Fruit fly (Drosophila melanogaster): Measurements from ENCODE around the gene narya.

The narya gene

dm6 chrX:19521753-19522383, 47.0 kb downstream of the narya start, which contains the start of the genes Idh3a and CoRest (continued):
- TF ChIP-seq Myb (GFP tag; optimal IDR thresholded peaks at IDR 0.05) (peak; percentile 76), CG10543 (GFP tag; optimal IDR thresholded peaks at IDR 0.05) (peak; percentile 31), tio (GFP tag; optimal IDR thresholded peaks at IDR 0.05) (no peak), cato (GFP tag; optimal IDR thresholded peaks at IDR 0.05; ENCODE audit: borderline replicate concordance) (no peak), vfl (GFP tag; optimal IDR thresholded peaks at IDR 0.05) (no peak), Tbp (GFP tag; optimal IDR thresholded peaks at IDR 0.05) (no peak), chinmo (GFP tag; IDR thresholded peaks at IDR 0.05; ENCODE audit: partially characterized antibody) (0 out of 4 replicates have a peak, but pooled peaks have one; percentile 48), sens (GFP tag) (peak; percentile 47), CG14710 (tag; optimal IDR thresholded peaks at IDR 0.05) (peak; percentile 63), Hr39 (optimal IDR thresholded peaks at IDR 0.05) (no peak), Hmr (GFP tag; optimal IDR thresholded peaks at IDR 0.05) (no peak), Nf-YC (tag; optimal IDR thresholded peaks at IDR 0.05) (peak; percentile 2), Dll (GFP tag; IDR thresholded peaks at IDR 0.05; ENCODE audit: partially characterized antibody) (peak; percentile 77), CG14667 (GFP tag; IDR thresholded peaks at IDR 0.05) (no peak), CkIIα-i1 (GFP tag; IDR thresholded peaks at IDR 0.05) (no peak), sna (GFP tag; IDR thresholded peaks at IDR 0.05; ENCODE audit: partially characterized antibody) (peak; percentile 37; the same call in 1 of the 2 replicates), CG10267 (tag; optimal IDR thresholded peaks at IDR 0.05) (peak; percentile 31), CG9817 (tag; optimal IDR thresholded peaks at IDR 0.05) (peak; percentile 48), CG18262 (tag; optimal IDR thresholded peaks at IDR 0.05) (no peak), CG2889 (GFP tag; IDR thresholded peaks at IDR 0.05) (0 out of 3 replicates have a peak, but pooled peaks have one; percentile 26), Doc3 (GFP tag; IDR thresholded peaks at IDR 0.05; ENCODE audit: partially characterized antibody) (peak; percentile 53; the same call in 2 of the 3 replicates), fd3F (GFP tag; optimal IDR thresholded peaks at IDR 0.05) (no peak), dysf (GFP tag; IDR thresholded peaks at IDR 0.05) (peak; percentile 53; the same call in 2 of the 3 replicates), Max (GFP tag; optimal IDR thresholded peaks at IDR 0.05) (peak; percentile 12), hth (optimal IDR thresholded peaks at IDR 0.05) (no peak), Sin3A (optimal IDR thresholded peaks at IDR 0.05) (peak; percentile 99), gro (GFP tag; optimal IDR thresholded peaks at IDR 0.05) (no peak), prd (optimal IDR thresholded peaks at IDR 0.05) (no peak), prd (GFP tag; IDR thresholded peaks at IDR 0.05) (peak; percentile 52), en (GFP tag; optimal IDR thresholded peaks at IDR 0.05) (no peak), CG17361 (GFP tag; IDR thresholded peaks at IDR 0.05) (no peak), CG1024 (GFP tag; IDR thresholded peaks at IDR 0.05) (no peak), lmd (GFP tag; IDR thresholded peaks at IDR 0.05) (no peak), Scr (GFP tag; IDR thresholded peaks at IDR 0.05; ENCODE audit: partially characterized antibody) (peak; percentile 81), CG7372 (GFP tag; IDR thresholded peaks at IDR 0.05) (0 out of 2 replicates have a peak, but pooled peaks have one; percentile 41), seq (GFP tag; IDR thresholded peaks at IDR 0.05) (peak; percentile 67), H2.0 (GFP tag; IDR thresholded peaks at IDR 0.05) (0 out of 2 replicates have a peak, but pooled peaks have one; percentile 21), onecut (GFP tag; IDR thresholded peaks at IDR 0.05) (peak; percentile 25; the same call in 1 of the 2 replicates), Eip74EF (GFP tag; optimal IDR thresholded peaks at IDR 0.05) (no peak), CG15011 (GFP tag; optimal IDR thresholded peaks at IDR 0.05) (no peak), HLHmδ (GFP tag; optimal IDR thresholded peaks at IDR 0.05) (no peak), CG6791 (GFP tag; IDR thresholded peaks at IDR 0.05; ENCODE audit: partially characterized antibody) (peak; percentile 54; the same call in 2 of the 3 replicates), CG2199 (GFP tag; IDR thresholded peaks at IDR 0.05) (no peak), jumu (GFP tag; optimal IDR thresholded peaks at IDR 0.05) (peak; percentile 36), CG6689 (GFP tag; IDR thresholded peaks at IDR 0.05) (0 out of 2 replicates have a peak, but pooled peaks have one; percentile 28), CG14014 (GFP tag; IDR thresholded peaks at IDR 0.05) (peak; percentile 33; the same call in 1 of the 2 replicates), CG11456 (GFP tag; IDR thresholded peaks at IDR 0.05) (no peak), CG18599 (GFP tag; optimal IDR thresholded peaks at IDR 0.05) (peak; percentile 2), CG17802 (tag; optimal IDR thresholded peaks at IDR 0.05) (peak; percentile 7), CoRest (tag; optimal IDR thresholded peaks at IDR 0.05) (peak; percentile 69)
